Fruit fly (Drosophila melanogaster) whole organism, embryonic: ENCODE data around the gene Etl1.

Source experiments
- Aef1 ChIP-seq: fragments of 200-800 bp; sonication (Bioruptor generic); IDR thresholded peaks from 3 replicates; pipeline ENCODE4 v1.3.6; 2022; ENCODE audit warnings: missing biosample characterization, missing genetic modification characterization
- Awh ChIP-seq: fragments of 200-800 bp; sonication (Bioruptor generic); IDR thresholded peaks from 2 replicates; pipeline ENCODE4, ENCODE4 v1.3.6; 2022; ENCODE audit warnings: missing biosample characterization, missing genetic modification characterization
- BEAF-32 ChIP-seq: fragments of 200-800 bp; sonication (Bioruptor generic); optimal IDR thresholded peaks from 3 replicates; lab custom pipeline; 2017; ENCODE audit warnings: missing biosample characterization, missing genetic modification characterization, mild to moderate bottlenecking, moderate library complexity, missing genetic modification reagents
- CG10267 ChIP-seq: fragments of 200-800 bp; sonication (Bioruptor generic); optimal IDR thresholded peaks from 2 replicates; lab custom pipeline; 2018; ENCODE audit warnings: missing biosample characterization, mild to moderate bottlenecking, missing genetic modification characterization, moderate library complexity
- CG10462 ChIP-seq: fragments of 200-800 bp; sonication (Bioruptor generic); optimal IDR thresholded peaks from 2 replicates; lab custom pipeline; 2016; ENCODE audit warnings: missing biosample characterization, missing genetic modification characterization
- CG10959 ChIP-seq: fragments of 200-800 bp; sonication (Bioruptor generic); IDR thresholded peaks from 2 replicates; pipeline ENCODE4 v1.3.6; 2022; ENCODE audit warnings: missing biosample characterization, missing genetic modification characterization
- CG11093 ChIP-seq: fragments of 200-800 bp; sonication (Bioruptor generic); IDR thresholded peaks from 3 replicates; pipeline ENCODE4 v1.3.6; 2022; ENCODE audit warnings: missing biosample characterization, missing genetic modification characterization
- CG11398 ChIP-seq: fragments of 200-800 bp; sonication (Bioruptor generic); optimal IDR thresholded peaks from 2 replicates; lab custom pipeline; 2016; ENCODE audit warnings: missing biosample characterization, missing genetic modification characterization
- CG11560 ChIP-seq: fragments of 200-800 bp; sonication (Bioruptor generic); IDR thresholded peaks from 3 replicates; pipeline ENCODE4 v1.3.6; 2022; ENCODE audit warnings: missing biosample characterization, missing genetic modification characterization
- CG12391 ChIP-seq: fragments of 200-800 bp; sonication (Bioruptor generic); optimal IDR thresholded peaks from 3 replicates; lab custom pipeline; 2018; ENCODE audit warnings: missing biosample characterization, mild to moderate bottlenecking, missing genetic modification characterization, moderate library complexity
- CG14860 ChIP-seq: fragments of 200-800 bp; sonication (Bioruptor generic); IDR thresholded peaks from 3 replicates; pipeline ENCODE4 v1.3.6; 2022; ENCODE audit warnings: missing biosample characterization, missing genetic modification characterization; ENCODE audit not compliant: partially characterized antibody
- CG15011 ChIP-seq: fragments of 200-800 bp; sonication (Bioruptor generic); optimal IDR thresholded peaks from 3 replicates; lab custom pipeline; 2018; ENCODE audit warnings: missing biosample characterization, mild to moderate bottlenecking, missing genetic modification characterization
- CG15601 ChIP-seq: fragments of 200-800 bp; sonication (Bioruptor generic); optimal IDR thresholded peaks from 3 replicates; lab custom pipeline; 2019; ENCODE audit warnings: missing biosample characterization, mild to moderate bottlenecking, missing genetic modification characterization, moderate library complexity
- CG2116 ChIP-seq: fragments of 200-800 bp; sonication (Bioruptor generic); optimal IDR thresholded peaks from 3 replicates; lab custom pipeline; 2018; ENCODE audit warnings: missing biosample characterization, mild to moderate bottlenecking, missing genetic modification characterization
- CG42726 ChIP-seq: fragments of 200-800 bp; sonication (Bioruptor generic); IDR thresholded peaks from 2 replicates; pipeline ENCODE4 v1.3.6; 2022; ENCODE audit warnings: missing biosample characterization, missing genetic modification characterization; ENCODE audit not compliant: partially characterized antibody
- CG4282 ChIP-seq: fragments of 200-800 bp; sonication (Bioruptor generic); optimal IDR thresholded peaks from 2 replicates; lab custom pipeline; 2016; ENCODE audit warnings: missing biosample characterization, missing genetic modification characterization
- CG4707 ChIP-seq: fragments of 200-800 bp; sonication (Bioruptor generic); optimal IDR thresholded peaks from 2 replicates; lab custom pipeline; 2018; ENCODE audit warnings: missing biosample characterization, mild to moderate bottlenecking, missing genetic modification characterization, moderate library complexity
- CG4820 ChIP-seq: fragments of 200-800 bp; sonication (Bioruptor generic); optimal IDR thresholded peaks from 3 replicates; lab custom pipeline; 2016; ENCODE audit warnings: missing biosample characterization, missing genetic modification characterization
- CG7963 ChIP-seq: fragments of 200-800 bp; sonication (Bioruptor generic); IDR thresholded peaks from 3 replicates; pipeline ENCODE4 v1.3.6; 2022; ENCODE audit warnings: missing biosample characterization, missing genetic modification characterization; ENCODE audit not compliant: partially characterized antibody
- CG9817 ChIP-seq: fragments of 200-800 bp; sonication (Bioruptor generic); optimal IDR thresholded peaks from 2 replicates; lab custom pipeline; 2018; ENCODE audit warnings: missing biosample characterization, mild to moderate bottlenecking, missing genetic modification characterization, moderate library complexity
- CG9876 ChIP-seq: fragments of 200-800 bp; sonication (Bioruptor generic); optimal IDR thresholded peaks from 2 replicates; lab custom pipeline; 2016; ENCODE audit warnings: missing biosample characterization, missing genetic modification characterization
- Dfd ChIP-seq, 2 experiments: fragments of >200 bp; optimal IDR thresholded peaks; 2 replicates each; lab custom pipeline; 2017; ENCODE audit warnings: missing biosample characterization in 2 of 2, missing genetic modification characterization in 2 of 2
- Doc2 ChIP-seq: fragments of 200-800 bp; sonication (Bioruptor generic); IDR thresholded peaks from 2 replicates; pipeline ENCODE4 v1.3.6; 2022; ENCODE audit warnings: missing biosample characterization, missing genetic modification characterization
- HLHmδ ChIP-seq: fragments of 200-800 bp; sonication (Bioruptor generic); optimal IDR thresholded peaks from 2 replicates; lab custom pipeline; 2018; ENCODE audit warnings: missing biosample characterization, mild to moderate bottlenecking, missing genetic modification characterization, moderate library complexity
- Mrtf ChIP-seq: fragments of 200-800 bp; sonication (Bioruptor generic); IDR thresholded peaks from 3 replicates; pipeline ENCODE4 v1.3.6; 2022; ENCODE audit warnings: missing biosample characterization, missing genetic modification characterization
- Nf-YB ChIP-seq: fragments of 200-800 bp; sonication (Bioruptor generic); optimal IDR thresholded peaks from 3 replicates; lab custom pipeline; 2019; ENCODE audit warnings: missing biosample characterization, mild to moderate bottlenecking, missing genetic modification characterization, moderate library complexity
- NfI ChIP-seq: fragments of 200-800 bp; sonication (Bioruptor generic); optimal IDR thresholded peaks from 3 replicates; lab custom pipeline; 2018; ENCODE audit warnings: missing biosample characterization, mild to moderate bottlenecking, missing genetic modification characterization, moderate library complexity
- Poxn ChIP-seq: fragments of 200-800 bp; sonication (Bioruptor generic); IDR thresholded peaks from 2 replicates; pipeline ENCODE4 v1.3.6; 2022; ENCODE audit warnings: missing biosample characterization, missing genetic modification characterization
- Trl ChIP-seq, 3 experiments: fragments of >200 bp in 2 of 3; fragments of 200-800 bp in 1 of 3; sonication (Bioruptor generic) in 1 of 3; optimal IDR thresholded peaks; 2 replicates in 1 of 3; 3 replicates in 2 of 3; lab custom pipeline; 2016 to 2017; ENCODE audit warnings: missing biosample characterization in 1 of 3, missing genetic modification characterization in 1 of 3
- Vsx1 ChIP-seq: fragments of 200-800 bp; sonication (Bioruptor generic); optimal IDR thresholded peaks from 2 replicates; lab custom pipeline; 2017; ENCODE audit warnings: missing biosample characterization, mild to moderate bottlenecking, missing genetic modification characterization, missing genetic modification reagents
- ase ChIP-seq: fragments of 200-800 bp; sonication (Bioruptor generic); IDR thresholded peaks from 3 replicates; pipeline ENCODE4 v1.3.6; 2022; ENCODE audit warnings: missing biosample characterization, missing genetic modification characterization
- az2 ChIP-seq: fragments of 200-800 bp; sonication (Bioruptor generic); optimal IDR thresholded peaks from 3 replicates; lab custom pipeline; 2016; ENCODE audit warnings: missing biosample characterization, missing genetic modification characterization
- corto ChIP-seq: fragments of 200-800 bp; sonication (Bioruptor generic); optimal IDR thresholded peaks from 2 replicates; lab custom pipeline; 2016; ENCODE audit warnings: missing biosample characterization, mild to moderate bottlenecking, missing genetic modification characterization, moderate library complexity
- cwo ChIP-seq: fragments of 200-800 bp; sonication (Bioruptor generic); optimal IDR thresholded peaks from 3 replicates; lab custom pipeline; 2017; ENCODE audit warnings: missing biosample characterization, missing genetic modification characterization, mild to moderate bottlenecking, moderate library complexity, missing genetic modification reagents
- fd102C ChIP-seq: fragments of 200-800 bp; sonication (Bioruptor generic); optimal IDR thresholded peaks from 2 replicates; lab custom pipeline; 2018; ENCODE audit warnings: missing biosample characterization, mild to moderate bottlenecking, missing genetic modification characterization, moderate library complexity
- insv ChIP-seq, 2 experiments: fragments of 200-800 bp; sonication (Bioruptor generic); optimal IDR thresholded peaks; 3 replicates each; lab custom pipeline; 2016 to 2018; ENCODE audit warnings: missing biosample characterization in 2 of 2, missing genetic modification characterization in 2 of 2
- kni ChIP-seq: fragments of 200-800 bp; sonication (Bioruptor generic); optimal IDR thresholded peaks from 3 replicates; lab custom pipeline; 2017; ENCODE audit warnings: mild to moderate bottlenecking, missing biosample characterization, missing genetic modification reagents, missing genetic modification characterization
- nerfin-2 ChIP-seq: fragments of 200-800 bp; sonication (Bioruptor generic); IDR thresholded peaks from 2 replicates; pipeline ENCODE4 v1.3.6; 2022; ENCODE audit warnings: missing biosample characterization, missing genetic modification characterization; ENCODE audit not compliant: partially characterized antibody
- pb ChIP-seq: fragments of 200-800 bp; sonication (Bioruptor generic); optimal IDR thresholded peaks from 3 replicates; lab custom pipeline; 2016; ENCODE audit warnings: missing biosample characterization, missing genetic modification characterization
- scrt ChIP-seq: fragments of 200-800 bp; sonication (Bioruptor generic); optimal IDR thresholded peaks from 2 replicates; lab custom pipeline; 2018; ENCODE audit warnings: missing biosample characterization, mild to moderate bottlenecking, missing genetic modification characterization, moderate library complexity
- sd ChIP-seq: fragments of 200-800 bp; sonication (Bioruptor generic); optimal IDR thresholded peaks from 3 replicates; lab custom pipeline; 2018; ENCODE audit warnings: missing biosample characterization, mild to moderate bottlenecking, missing genetic modification characterization, moderate library complexity
- sob ChIP-seq: fragments of 200-800 bp; sonication (Bioruptor generic); IDR thresholded peaks from 2 replicates; pipeline ENCODE4 v1.3.6; 2022; ENCODE audit warnings: missing biosample characterization, missing genetic modification characterization
- sqz ChIP-seq: fragments of 200-800 bp; sonication (Bioruptor generic); optimal IDR thresholded peaks from 3 replicates; lab custom pipeline; 2018; ENCODE audit warnings: missing biosample characterization, mild to moderate bottlenecking, missing genetic modification characterization
- ssp ChIP-seq: fragments of 200-800 bp; sonication (Bioruptor generic); IDR thresholded peaks from 2 replicates; pipeline ENCODE4 v1.3.6; 2022; ENCODE audit warnings: missing biosample characterization, missing genetic modification characterization
- tll ChIP-seq, 2 experiments: fragments of 200-800 bp in 1 of 2; fragments of >200 bp in 1 of 2; sonication (Bioruptor generic) in 1 of 2; optimal IDR thresholded peaks; 2 replicates each; lab custom pipeline; 2017 to 2019; ENCODE audit warnings: missing biosample characterization in 2 of 2, missing genetic modification characterization in 2 of 2, mild to moderate bottlenecking in 1 of 2, moderate library complexity in 1 of 2
- twi ChIP-seq: fragments of 200-800 bp; optimal IDR thresholded peaks from 2 replicates; lab custom pipeline; 2019; ENCODE audit warnings: missing biosample characterization, mild to moderate bottlenecking, missing genetic modification characterization, moderate library complexity
- wdn ChIP-seq: fragments of 200-800 bp; sonication (Bioruptor generic); IDR thresholded peaks from 2 replicates; pipeline ENCODE4 v1.3.6; 2022; ENCODE audit warnings: missing biosample characterization, missing genetic modification characterization
- wor ChIP-seq: fragments of 200-800 bp; sonication (Bioruptor generic); IDR thresholded peaks from 2 replicates; pipeline ENCODE4 v1.3.6; 2022; ENCODE audit warnings: missing biosample characterization, missing genetic modification characterization
- zf30C ChIP-seq: fragments of 200-800 bp; sonication (Bioruptor generic); optimal IDR thresholded peaks from 3 replicates; lab custom pipeline; 2018; ENCODE audit warnings: missing biosample characterization, mild to moderate bottlenecking, missing genetic modification characterization

Etl1 gene

dm6 chr2L:9947738-9948519 is 35.5 kb upstream of the Etl1 start (continued):
- TF ChIP-seq CG10959 (GFP tag; lab: Robert Waterston, UW) = no peak
- no peak for TF ChIP-seq Trl (optimal IDR thresholded peaks at IDR 0.05; lab: Kevin White, UChicago)
- TF ChIP-seq Trl (GFP tag; optimal IDR thresholded peaks at IDR 0.05; lab: Kevin White, UChicago) = no peak
- no peak for TF ChIP-seq CG11560 (tag; lab: Robert Waterston, UW)
- TF ChIP-seq wdn = no peak
- no peak for TF ChIP-seq wor (GFP tag; lab: Robert Waterston, UW)
- no peak for TF ChIP-seq kni (GFP tag; lab: Kevin White, UChicago)
- TF ChIP-seq CG15601 (tag; lab: Kevin White, UChicago) = no peak
- no peak for TF ChIP-seq CG15011 (GFP tag; lab: Kevin White, UChicago)
- no peak for TF ChIP-seq insv (GFP tag; optimal IDR thresholded peaks at IDR 0.05; lab: Kevin White, UChicago)
- peak; percentile 88 for TF ChIP-seq sd
- TF ChIP-seq Poxn (GFP tag; lab: Robert Waterston, UW) = no peak
- TF ChIP-seq Vsx1 = no peak
- TF ChIP-seq CG7963 = no peak
- no peak for TF ChIP-seq CG4820 (GFP tag; lab: Kevin White, UChicago)
- no peak for TF ChIP-seq twi
- TF ChIP-seq Dfd (GFP tag; optimal IDR thresholded peaks at IDR 0.05; lab: Kevin White, UChicago) = no peak
- TF ChIP-seq CG4282 (GFP tag; lab: Kevin White, UChicago) = no peak
- no peak for TF ChIP-seq zf30C (GFP tag; lab: Kevin White, UChicago)
- no peak for TF ChIP-seq CG9876
- TF ChIP-seq CG11398 (GFP tag; lab: Kevin White, UChicago) = no peak
- no peak for TF ChIP-seq tll (GFP tag; optimal IDR thresholded peaks at IDR 0.05; lab: Kevin White, UChicago)
- no peak for TF ChIP-seq CG10267 (tag; lab: Kevin White, UChicago)
- TF ChIP-seq Nf-YB (GFP tag; lab: Kevin White, UChicago) = no peak
- no peak for TF ChIP-seq CG11093
- no peak for TF ChIP-seq scrt
- no peak for TF ChIP-seq sqz
- TF ChIP-seq CG9817 (tag; lab: Kevin White, UChicago) = no peak
- no peak for TF ChIP-seq HLHmδ (GFP tag; lab: Kevin White, UChicago)
- no peak for TF ChIP-seq CG2116
- no peak for TF ChIP-seq CG42726 (GFP tag; lab: Robert Waterston, UW)
- TF ChIP-seq ase (GFP tag; lab: Robert Waterston, UW) = no peak
- TF ChIP-seq CG14860 = no peak
- TF ChIP-seq Awh (GFP tag; lab: Robert Waterston, UW) = no peak
- TF ChIP-seq nerfin-2 = no peak
- TF ChIP-seq BEAF-32 (GFP tag; lab: Kevin White, UChicago) = no peak
- no peak for TF ChIP-seq NfI (GFP tag; lab: Kevin White, UChicago)
- no peak for TF ChIP-seq Aef1 (GFP tag; lab: Robert Waterston, UW)
- TF ChIP-seq cwo (GFP tag; lab: Kevin White, UChicago) = peak; percentile 9
- TF ChIP-seq Doc2 (GFP tag; lab: Robert Waterston, UW) = no peak
- TF ChIP-seq az2 (GFP tag; lab: Kevin White, UChicago) = no peak
- no peak for TF ChIP-seq CG10462 (GFP tag; lab: Kevin White, UChicago)
- no peak for TF ChIP-seq fd102C
- TF ChIP-seq ssp (GFP tag; lab: Robert Waterston, UW) = no peak
- peak; percentile 22; the same call in 1 of the 2 replicates for TF ChIP-seq sob (GFP tag; lab: Robert Waterston, UW)
- TF ChIP-seq corto (GFP tag; lab: Kevin White, UChicago) = peak; percentile 67
- no peak for TF ChIP-seq CG4707
- TF ChIP-seq CG12391 = no peak
- no peak for TF ChIP-seq Mrtf (GFP tag; lab: Robert Waterston, UW)
- TF ChIP-seq pb (GFP tag; lab: Kevin White, UChicago) = no peak
